Worm (Caenorhabditis elegans): ENCODE data around the gene smrc-1.

ce11 chrIII:6421973-6422511 is 31.3 kb downstream of the smrc-1 start:
- TF ChIP-seq F13H6.1 (tag; optimal IDR thresholded peaks at IDR 0.05) = peak; percentile 14
- TF ChIP-seq nhr-6 (tag; optimal IDR thresholded peaks at IDR 0.05) = no peak
- TF ChIP-seq ztf-4 (tag; optimal IDR thresholded peaks at IDR 0.05) = no peak
- peak; percentile 41 for TF ChIP-seq sma-3 (GFP tag; optimal IDR thresholded peaks at IDR 0.05)
- TF ChIP-seq mab-5 (tag; optimal IDR thresholded peaks at IDR 0.05) = no peak
- no peak for TF ChIP-seq unc-39 (tag; optimal IDR thresholded peaks at IDR 0.05)
- no peak for TF ChIP-seq peb-1 (tag; optimal IDR thresholded peaks at IDR 0.05)
- no peak for TF ChIP-seq ceh-16 (tag; optimal IDR thresholded peaks at IDR 0.05)
- no peak for TF ChIP-seq egl-27 (tag; optimal IDR thresholded peaks at IDR 0.05)
- TF ChIP-seq R02D3.7 (tag; optimal IDR thresholded peaks at IDR 0.05) = no peak
- TF ChIP-seq nhr-77 (tag; optimal IDR thresholded peaks at IDR 0.05) = no peak
- no peak for TF ChIP-seq ceh-82 (tag; optimal IDR thresholded peaks at IDR 0.05)
- no peak for TF ChIP-seq unc-62 (GFP tag; optimal IDR thresholded peaks at IDR 0.05)
- no peak for TF ChIP-seq nhr-12 (tag; optimal IDR thresholded peaks at IDR 0.05)
